Fruit fly (Drosophila melanogaster): ENCODE results near the gene CG11951.

dm6 chr3R:29222891-29223842, 15.4 kb downstream of the CG11951 start, which contains the start of the genes Cisd2 and Brd8:
- TF ChIP-seq CG11294 (GFP tag; IDR thresholded peaks at IDR 0.05) (no peak), Ets21C (GFP tag; optimal IDR thresholded peaks at IDR 0.05) (no peak), dac (GFP tag; optimal IDR thresholded peaks at IDR 0.05) (no peak), cyc (GFP tag; optimal IDR thresholded peaks at IDR 0.05) (no peak), CG6854 (GFP tag; optimal IDR thresholded peaks at IDR 0.05) (no peak), CG9139 (GFP tag; optimal IDR thresholded peaks at IDR 0.05) (no peak), Eip75B (GFP tag; optimal IDR thresholded peaks at IDR 0.05) (no peak), esn (GFP tag; optimal IDR thresholded peaks at IDR 0.05) (peak; percentile 6), Sox102F (GFP tag; optimal IDR thresholded peaks at IDR 0.05) (no peak), CG10669 (GFP tag; optimal IDR thresholded peaks at IDR 0.05) (no peak), Gug (GFP tag; IDR thresholded peaks at IDR 0.05) (no peak)
